Worm (Caenorhabditis elegans): ENCODE measurements around the gene F46B3.23.

ce11 chrV:20580511-20581040 lies 25.9 kb downstream of the F46B3.23 start, which contains the start of gene F26F2.7:
- TF ChIP-seq unc-62 (GFP tag; optimal IDR thresholded peaks at IDR 0.05) (no peak), ces-1 (GFP tag; optimal IDR thresholded peaks at IDR 0.05) (no peak), snpc-4 (tag; optimal IDR thresholded peaks at IDR 0.05) (peak; percentile 81), ztf-11 (tag; optimal IDR thresholded peaks at IDR 0.05) (peak in 1 of 2 experiments; percentile 67), lin-39 (tag; optimal IDR thresholded peaks at IDR 0.05) (peak; percentile 80), ceh-82 (tag; optimal IDR thresholded peaks at IDR 0.05) (peak; percentile 61 to 80 (median 70)), nhr-76 (tag; optimal IDR thresholded peaks at IDR 0.05) (no peak), ceh-63 (GFP tag; optimal IDR thresholded peaks at IDR 0.05) (no peak), nhr-90 (tag; optimal IDR thresholded peaks at IDR 0.05; ENCODE audit: poor library complexity) (peak; percentile 90)
